Fruit fly (Drosophila melanogaster) whole organism, adult: ENCODE results near the gene Nha1.

Experiments used
- CG11617 ChIP-seq: fragments of 200-800 bp; sonication (Bioruptor generic); optimal IDR thresholded peaks from 2 replicates; lab custom pipeline; 2017; ENCODE audit warnings: mild to moderate bottlenecking, missing biosample characterization, missing genetic modification reagents, missing genetic modification characterization
- CG14711 ChIP-seq: fragments of 200-800 bp; sonication (Bioruptor generic); optimal IDR thresholded peaks from 2 replicates; lab custom pipeline; 2018; ENCODE audit warnings: missing biosample characterization, mild to moderate bottlenecking, missing genetic modification characterization, moderate library complexity
- CG1620 ChIP-seq: fragments of 200-800 bp; sonication (Bioruptor generic); optimal IDR thresholded peaks from 2 replicates; lab custom pipeline; 2016; ENCODE audit warnings: missing biosample characterization, missing genetic modification characterization
- CG33017 ChIP-seq: fragments of 200-800 bp; sonication (Bioruptor generic); optimal IDR thresholded peaks from 2 replicates; lab custom pipeline; 2018; ENCODE audit warnings: missing biosample characterization, mild to moderate bottlenecking, missing genetic modification characterization, moderate library complexity
- CG5204 ChIP-seq: fragments of 200-800 bp; sonication (Bioruptor generic); optimal IDR thresholded peaks from 2 replicates; lab custom pipeline; 2016; ENCODE audit warnings: missing biosample characterization, missing genetic modification characterization
- CG7045 ChIP-seq: fragments of 200-800 bp; sonication (Bioruptor generic); optimal IDR thresholded peaks from 2 replicates; lab custom pipeline; 2017; ENCODE audit warnings: missing biosample characterization, mild to moderate bottlenecking, missing genetic modification characterization
- CG7101 ChIP-seq: fragments of 200-800 bp; sonication (Bioruptor generic); optimal IDR thresholded peaks from 2 replicates; lab custom pipeline; 2018; ENCODE audit warnings: missing biosample characterization, mild to moderate bottlenecking, missing genetic modification characterization, moderate library complexity
- Clk ChIP-seq: fragments of 200-800 bp; sonication (Bioruptor generic); optimal IDR thresholded peaks from 2 replicates; lab custom pipeline; 2017; ENCODE audit warnings: missing biosample characterization, missing genetic modification characterization
- Crg-1 ChIP-seq: fragments of 200-800 bp; sonication (Bioruptor generic); optimal IDR thresholded peaks from 2 replicates; lab custom pipeline; 2016; ENCODE audit warnings: missing biosample characterization, missing genetic modification characterization
- Hr96 ChIP-seq: fragments of 200-800 bp; sonication (Bioruptor generic); optimal IDR thresholded peaks from 2 replicates; lab custom pipeline; 2016; ENCODE audit warnings: missing biosample characterization, missing genetic modification characterization
- Mnt ChIP-seq: fragments of 200-800 bp; sonication (Bioruptor generic); optimal IDR thresholded peaks from 2 replicates; lab custom pipeline; 2016; ENCODE audit warnings: missing biosample characterization, mild to moderate bottlenecking, missing genetic modification characterization
- bab1 ChIP-seq: fragments of 200-800 bp; sonication (Bioruptor generic); optimal IDR thresholded peaks from 3 replicates; lab custom pipeline; 2019; ENCODE audit warnings: missing biosample characterization, mild to moderate bottlenecking, missing genetic modification characterization, moderate library complexity
- cic ChIP-seq: fragments of 200-800 bp; sonication (Bioruptor generic); optimal IDR thresholded peaks from 2 replicates; lab custom pipeline; 2017; ENCODE audit warnings: missing biosample characterization, mild to moderate bottlenecking, missing genetic modification characterization, moderate library complexity
- cnc ChIP-seq, 2 experiments: fragments of >200 bp; optimal IDR thresholded peaks; 2 replicates each; lab custom pipeline; 2017
- kay ChIP-seq: fragments of 200-800 bp; sonication (Bioruptor generic); peaks from one replicate; lab custom pipeline; 2016; ENCODE audit warnings: missing biosample characterization, missing genetic modification characterization, borderline replicate concordance
- ovo ChIP-seq: fragments of 200-800 bp; sonication (Bioruptor generic); optimal IDR thresholded peaks from 2 replicates; lab custom pipeline; 2016; ENCODE audit warnings: missing biosample characterization, missing genetic modification characterization
- pad ChIP-seq: fragments of 200-800 bp; sonication (Bioruptor generic); optimal IDR thresholded peaks from 3 replicates; lab custom pipeline; 2017; ENCODE audit warnings: missing biosample characterization, missing genetic modification characterization, mild to moderate bottlenecking, moderate library complexity, missing genetic modification reagents
- tj ChIP-seq: fragments of 200-800 bp; sonication (Bioruptor generic); optimal IDR thresholded peaks from 3 replicates; lab custom pipeline; 2017; ENCODE audit warnings: missing biosample characterization, mild to moderate bottlenecking, missing genetic modification characterization, moderate library complexity
- toe ChIP-seq: fragments of 200-800 bp; sonication (Bioruptor generic); optimal IDR thresholded peaks from 2 replicates; lab custom pipeline; 2016; ENCODE audit warnings: missing biosample characterization, missing genetic modification characterization

Gene Nha1

DNA sequence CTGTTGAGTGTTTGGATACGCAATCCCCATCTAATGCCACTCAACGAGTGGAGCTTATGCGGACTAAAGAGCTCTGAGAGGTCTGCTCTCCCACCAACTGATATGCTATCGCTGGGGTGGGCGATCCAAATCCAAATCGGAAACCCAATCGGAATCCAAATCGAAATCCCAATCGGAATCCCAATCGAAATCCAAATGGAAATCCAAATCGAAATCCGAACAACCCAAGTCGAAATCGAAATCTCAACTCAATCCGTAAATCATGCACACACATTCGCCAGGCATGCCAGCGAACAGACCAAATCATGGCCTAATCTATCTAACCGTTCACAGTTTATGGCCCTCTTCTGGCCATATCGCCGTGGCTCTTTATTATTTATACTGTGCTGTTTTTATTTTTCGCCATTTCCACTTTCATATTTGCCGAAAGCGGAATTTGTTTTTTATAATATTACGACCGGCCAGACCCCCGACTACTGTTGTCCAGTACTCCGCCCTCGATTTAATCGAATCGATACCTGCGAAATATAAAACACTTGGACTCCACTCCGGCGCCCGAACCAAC, 42.5 kb downstream of the Nha1 start:
- TF ChIP-seq Crg-1 (GFP tag; lab: Kevin White, UChicago) = no peak
- no peak for TF ChIP-seq Hr96 (GFP tag; lab: Kevin White, UChicago)
- TF ChIP-seq ovo = no peak
- no peak for TF ChIP-seq tj (GFP tag; lab: Kevin White, UChicago)
- no peak for TF ChIP-seq cnc (optimal IDR thresholded peaks at IDR 0.05; lab: Kevin White, UChicago)
- TF ChIP-seq toe (GFP tag; lab: Kevin White, UChicago) = no peak
- no peak for TF ChIP-seq CG5204 (GFP tag; lab: Kevin White, UChicago)
- no peak for TF ChIP-seq Clk

DNA sequence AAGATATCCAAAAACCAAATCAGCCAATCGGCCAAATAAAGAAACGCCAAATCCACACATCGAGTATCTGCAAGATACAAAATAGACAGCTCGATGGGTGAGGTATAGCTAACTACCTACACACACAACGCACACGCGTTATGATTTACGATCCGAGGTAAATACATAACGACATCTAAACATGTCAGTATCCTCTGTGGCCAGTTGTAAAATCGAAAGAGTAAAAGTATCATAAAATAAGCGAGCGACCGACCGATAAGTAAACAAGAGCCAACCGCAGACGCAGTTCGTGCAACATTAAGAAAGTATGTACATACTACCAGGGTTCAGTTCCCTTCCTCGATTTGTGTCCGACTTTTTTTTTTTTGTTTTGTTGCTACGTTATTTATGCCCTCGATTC, 43.9 kb downstream of the Nha1 start:
- TF ChIP-seq CG5204 (GFP tag; lab: Kevin White, UChicago) = no peak
- TF ChIP-seq bab1 (GFP tag; lab: Kevin White, UChicago) = no peak

DNA sequence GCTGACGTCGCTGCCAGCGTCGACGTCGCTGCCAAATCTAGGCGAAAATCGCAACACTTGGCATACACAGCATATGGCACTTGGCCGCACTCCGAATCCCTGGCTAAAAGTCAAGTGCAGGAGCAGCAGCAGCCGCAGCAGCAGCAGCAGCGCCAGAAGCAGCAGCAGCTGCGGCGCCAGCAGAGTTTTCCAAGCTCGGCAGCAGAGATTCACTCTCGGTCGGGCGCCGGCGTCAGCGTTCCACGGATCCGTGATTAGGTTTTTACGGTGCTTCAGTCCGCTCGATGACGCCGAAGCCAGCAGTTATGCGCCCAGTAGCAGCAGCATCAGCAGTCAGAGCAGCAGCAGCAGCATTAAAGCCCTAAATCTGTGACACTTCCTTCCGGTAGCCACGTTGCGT, 48.1 kb downstream of the Nha1 start:
- TF ChIP-seq ovo = no peak
- TF ChIP-seq Hr96 (GFP tag; lab: Kevin White, UChicago) = no peak
- TF ChIP-seq CG14711 = no peak
- no peak for TF ChIP-seq Crg-1 (GFP tag; lab: Kevin White, UChicago)
- no peak for TF ChIP-seq bab1 (GFP tag; lab: Kevin White, UChicago)
- TF ChIP-seq CG5204 (GFP tag; lab: Kevin White, UChicago) = no peak
- TF ChIP-seq Clk = no peak
- TF ChIP-seq CG1620 (GFP tag; lab: Kevin White, UChicago) = no peak
- no peak for TF ChIP-seq Mnt
- no peak for TF ChIP-seq cnc (optimal IDR thresholded peaks at IDR 0.05; lab: Kevin White, UChicago)
- no peak for TF ChIP-seq CG33017
- TF ChIP-seq cic = no peak
- no peak for TF ChIP-seq CG7045
- TF ChIP-seq CG11617 (GFP tag; lab: Kevin White, UChicago) = no peak
- TF ChIP-seq CG7101 (tag; lab: Kevin White, UChicago) = no peak
- no peak for TF ChIP-seq kay (GFP tag; lab: Kevin White, UChicago)

DNA sequence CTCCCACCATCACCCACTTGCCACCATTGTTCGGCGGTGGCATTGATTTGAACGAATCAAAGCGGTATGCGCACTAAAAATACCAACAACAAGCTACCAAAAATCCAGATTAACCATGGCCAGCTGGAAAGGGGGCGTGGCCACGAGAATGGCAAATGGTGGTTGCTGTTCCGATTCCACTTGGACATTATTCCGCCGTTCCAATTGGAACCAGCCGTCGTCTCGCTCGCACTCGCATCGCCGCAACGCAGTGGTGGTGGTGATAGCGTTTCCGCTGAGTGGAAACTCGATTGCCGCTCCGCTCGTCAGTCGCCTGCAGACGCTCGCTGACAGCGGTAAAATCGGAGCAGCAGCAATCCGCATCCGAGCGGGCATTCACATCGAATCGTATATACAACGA, 48.6 kb downstream of the Nha1 start, which contains the start of gene sens-2:
TSS of gene sens-2 (plus strand) at position 304 of the 400 bp plus-strand sequence.
- no peak for TF ChIP-seq toe (GFP tag; lab: Kevin White, UChicago)
- no peak for TF ChIP-seq bab1 (GFP tag; lab: Kevin White, UChicago)
- TF ChIP-seq CG1620 (GFP tag; lab: Kevin White, UChicago) = no peak
- no peak for TF ChIP-seq CG5204 (GFP tag; lab: Kevin White, UChicago)
- no peak for TF ChIP-seq Hr96 (GFP tag; lab: Kevin White, UChicago)

- TF ChIP-seq CG5204 (GFP tag; lab: Kevin White, UChicago) = no peak
- peak; percentile 35 for TF ChIP-seq CG33017
Measured at dm6 chr2L:6819230-6820049, 50.7 kb downstream of the Nha1 start.

dm6 chr2L:6818357-6818756, 51.8 kb downstream of the Nha1 start:
- TF ChIP-seq cic = no peak

DNA sequence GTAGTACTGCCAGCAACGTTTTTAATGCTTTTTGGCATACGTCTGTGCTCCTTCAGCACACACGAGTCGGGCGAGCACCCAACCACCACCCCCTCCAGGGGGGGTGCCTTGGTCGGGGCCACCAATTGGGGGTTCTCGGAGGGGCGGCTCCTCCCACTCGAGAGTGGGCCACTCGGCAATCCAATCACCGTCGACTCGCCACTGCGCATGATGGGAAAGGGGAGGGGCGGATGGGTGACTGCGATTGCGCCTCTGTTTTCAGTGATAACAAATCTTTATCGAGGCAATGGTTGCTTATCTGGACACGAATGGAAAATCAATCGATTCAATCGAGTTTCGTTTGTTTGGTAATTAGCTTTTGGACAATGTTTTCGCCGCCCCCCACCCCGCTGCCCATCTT, 52.7 kb downstream of the Nha1 start:
- TF ChIP-seq pad (GFP tag; lab: Kevin White, UChicago) = peak; percentile 25
- TF ChIP-seq CG11617 (GFP tag; lab: Kevin White, UChicago) = no peak
